Fruit fly (Drosophila melanogaster) whole organism, wandering third instar larva: ENCODE measurements around the gene Dhc1.

Experiments
- Abd-B ChIP-seq: fragments of >200 bp; optimal IDR thresholded peaks from 2 replicates; lab custom pipeline; 2017; ENCODE audit warnings: missing biosample characterization, missing genetic modification characterization
- Vsx2 ChIP-seq: fragments of 200-300, 225-300 bp; sonication (Bioruptor generic); optimal IDR thresholded peaks from 2 replicates; lab custom pipeline; 2018; ENCODE audit warnings: missing biosample characterization, missing genetic modification characterization; ENCODE audit not compliant: partially characterized antibody
- usp ChIP-seq: fragments of >200 bp; optimal IDR thresholded peaks from 2 replicates; lab custom pipeline; 2017; ENCODE audit warnings: missing biosample characterization, missing genetic modification characterization

DNA sequence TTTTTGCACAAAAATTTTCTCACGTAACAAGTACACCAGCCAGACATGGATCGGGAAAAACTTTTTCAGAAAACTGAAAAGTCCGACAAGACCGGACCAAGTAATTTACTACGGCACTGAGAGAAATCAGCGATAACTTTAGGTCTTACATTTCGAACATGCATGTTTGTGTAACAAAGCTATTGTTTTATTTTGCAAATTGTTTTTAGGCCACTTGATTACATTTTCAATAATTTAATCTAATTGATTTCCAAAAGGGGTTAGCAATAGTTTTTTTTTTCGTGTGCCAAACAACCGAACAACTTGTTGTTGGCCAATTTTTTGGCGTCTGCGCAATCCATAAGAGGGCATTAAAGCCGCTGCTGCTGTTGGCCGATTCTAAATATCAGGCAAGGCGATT is 61.3 kb downstream of the Dhc1 start:
- TF ChIP-seq Vsx2 (no peak), Abd-B (GFP tag; lab: Kevin White, UChicago) (no peak), usp (no peak)
